Worm (Caenorhabditis elegans): ENCODE measurements around the gene nhr-235.

nhr-235 gene

ce11 chrII:12640370-12640769, at the start of gene nhr-235:
nhr-235 (plus strand) TSS chrII:12640670.
- TF ChIP-seq tbx-37 (GFP tag; conservative IDR thresholded peaks at IDR 0.05) (no peak), pes-1 (GFP tag; IDR thresholded peaks at IDR 0.05) (no peak), hmg-4 (GFP tag; optimal IDR thresholded peaks at IDR 0.05) (no peak), scrt-1 (GFP tag; IDR thresholded peaks at IDR 0.05) (no peak), flt-1 (GFP tag; IDR thresholded peaks at IDR 0.05) (no peak), hnd-1 (tag; optimal IDR thresholded peaks at IDR 0.05) (no peak), sea-1 (GFP tag; conservative IDR thresholded peaks at IDR 0.05) (no peak), ets-7 (tag; optimal IDR thresholded peaks at IDR 0.05) (no peak), F13C5.2 (tag; optimal IDR thresholded peaks at IDR 0.05) (no peak), ama-1 (optimal IDR thresholded peaks at IDR 0.05) (no peak), ceh-36 (tag; optimal IDR thresholded peaks at IDR 0.05) (no peak), ceh-13 (GFP tag; optimal IDR thresholded peaks at IDR 0.05) (no peak), tbx-11 (GFP tag; IDR thresholded peaks at IDR 0.05) (no peak), hmbx-1 (tag; optimal IDR thresholded peaks at IDR 0.05) (no peak), aly-1 (tag; optimal IDR thresholded peaks at IDR 0.05) (no peak), tra-4 (tag; optimal IDR thresholded peaks at IDR 0.05) (no peak)

ce11 chrII:12603667-12604621, 36.5 kb upstream of the nhr-235 start, which contains the start of the genes ceh-100 and lips-15:
ceh-100 (minus strand) TSS chrII:12603680.
lips-15 (plus strand) TSS chrII:12604386.
- no peak for TF ChIP-seq scrt-1 (GFP tag; IDR thresholded peaks at IDR 0.05)
- no peak for TF ChIP-seq sea-1 (GFP tag; conservative IDR thresholded peaks at IDR 0.05)
- no peak for TF ChIP-seq F13C5.2 (tag; optimal IDR thresholded peaks at IDR 0.05)
- TF ChIP-seq pes-1 (GFP tag; IDR thresholded peaks at IDR 0.05), result no peak

ce11 chrII:12606108-12606507, 34.4 kb upstream of the nhr-235 start:
- TF ChIP-seq ceh-36 (tag; optimal IDR thresholded peaks at IDR 0.05), result no peak
- TF ChIP-seq aly-1 (tag; optimal IDR thresholded peaks at IDR 0.05), result no peak
- no peak for TF ChIP-seq hnd-1 (tag; optimal IDR thresholded peaks at IDR 0.05)
- no peak for TF ChIP-seq pes-1 (GFP tag; IDR thresholded peaks at IDR 0.05)
- TF ChIP-seq tra-4 (tag; optimal IDR thresholded peaks at IDR 0.05), result no peak
- no peak for TF ChIP-seq tbx-37 (GFP tag; conservative IDR thresholded peaks at IDR 0.05)
- no peak; the same call in 1 of the 2 replicates for TF ChIP-seq tbx-11 (GFP tag; IDR thresholded peaks at IDR 0.05)
- TF ChIP-seq ama-1 (optimal IDR thresholded peaks at IDR 0.05), result no peak
- TF ChIP-seq scrt-1 (GFP tag; IDR thresholded peaks at IDR 0.05), result no peak
- TF ChIP-seq ceh-13 (GFP tag; optimal IDR thresholded peaks at IDR 0.05), result no peak
- TF ChIP-seq F13C5.2 (tag; optimal IDR thresholded peaks at IDR 0.05), result no peak
- TF ChIP-seq sea-1 (GFP tag; conservative IDR thresholded peaks at IDR 0.05), result no peak
- TF ChIP-seq hmbx-1 (tag; optimal IDR thresholded peaks at IDR 0.05), result no peak

ce11 chrII:12606900-12607299, 33.6 kb upstream of the nhr-235 start, which contains the start of gene Y38E10A.8:
Y38E10A.8 (plus strand) TSS chrII:12607200.
- TF ChIP-seq B0310.2 (tag; optimal IDR thresholded peaks at IDR 0.05), result no peak
- no peak for TF ChIP-seq pes-1 (GFP tag; IDR thresholded peaks at IDR 0.05)
- TF ChIP-seq tbx-37 (GFP tag; conservative IDR thresholded peaks at IDR 0.05), result no peak
- TF ChIP-seq tbx-11 (GFP tag; IDR thresholded peaks at IDR 0.05), result no peak
- TF ChIP-seq ceh-13 (GFP tag; optimal IDR thresholded peaks at IDR 0.05), result no peak
- TF ChIP-seq scrt-1 (GFP tag; IDR thresholded peaks at IDR 0.05), result no peak
- TF ChIP-seq ets-7 (tag; optimal IDR thresholded peaks at IDR 0.05), result no peak
- no peak for TF ChIP-seq flt-1 (GFP tag; IDR thresholded peaks at IDR 0.05)

ce11 chrII:12608653-12609052, 31.8 kb upstream of the nhr-235 start, which contains the start of gene Y38E10A.9:
Y38E10A.9 (plus strand) TSS chrII:12608953.
- TF ChIP-seq tbx-37 (GFP tag; conservative IDR thresholded peaks at IDR 0.05) (no peak), aly-1 (tag; optimal IDR thresholded peaks at IDR 0.05) (no peak), hmg-4 (GFP tag; optimal IDR thresholded peaks at IDR 0.05) (no peak), flt-1 (GFP tag; IDR thresholded peaks at IDR 0.05) (no peak), ama-1 (optimal IDR thresholded peaks at IDR 0.05) (no peak), ets-7 (tag; optimal IDR thresholded peaks at IDR 0.05) (no peak), hmbx-1 (tag; optimal IDR thresholded peaks at IDR 0.05) (no peak), scrt-1 (GFP tag; IDR thresholded peaks at IDR 0.05) (no peak), F13C5.2 (tag; optimal IDR thresholded peaks at IDR 0.05) (no peak), ceh-13 (GFP tag; optimal IDR thresholded peaks at IDR 0.05) (no peak), tbx-11 (GFP tag; IDR thresholded peaks at IDR 0.05) (no peak), pes-1 (GFP tag; IDR thresholded peaks at IDR 0.05) (no peak), sea-1 (GFP tag; conservative IDR thresholded peaks at IDR 0.05) (no peak), hnd-1 (tag; optimal IDR thresholded peaks at IDR 0.05) (no peak), tra-4 (tag; optimal IDR thresholded peaks at IDR 0.05) (no peak), ceh-36 (tag; optimal IDR thresholded peaks at IDR 0.05) (no peak), B0310.2 (tag; optimal IDR thresholded peaks at IDR 0.05) (no peak)

ce11 chrII:12612218-12612617, 28.3 kb upstream of the nhr-235 start, which contains the start of gene nspe-4:
nspe-4 (plus strand) TSS chrII:12612518.
- no peak for TF ChIP-seq flt-1 (GFP tag; IDR thresholded peaks at IDR 0.05)
- no peak for TF ChIP-seq sea-1 (GFP tag; conservative IDR thresholded peaks at IDR 0.05)
- TF ChIP-seq hnd-1 (tag; optimal IDR thresholded peaks at IDR 0.05), result no peak
- no peak for TF ChIP-seq aly-1 (tag; optimal IDR thresholded peaks at IDR 0.05)
- TF ChIP-seq ama-1 (optimal IDR thresholded peaks at IDR 0.05), result no peak
- TF ChIP-seq tra-4 (tag; optimal IDR thresholded peaks at IDR 0.05), result no peak
- no peak for TF ChIP-seq pes-1 (GFP tag; IDR thresholded peaks at IDR 0.05)
- no peak for TF ChIP-seq scrt-1 (GFP tag; IDR thresholded peaks at IDR 0.05)
- no peak for TF ChIP-seq hmbx-1 (tag; optimal IDR thresholded peaks at IDR 0.05)
- no peak for TF ChIP-seq tbx-11 (GFP tag; IDR thresholded peaks at IDR 0.05)
- no peak for TF ChIP-seq ceh-13 (GFP tag; optimal IDR thresholded peaks at IDR 0.05)
- TF ChIP-seq ets-7 (tag; optimal IDR thresholded peaks at IDR 0.05), result no peak
- TF ChIP-seq hmg-4 (GFP tag; optimal IDR thresholded peaks at IDR 0.05), result no peak
- no peak for TF ChIP-seq tbx-37 (GFP tag; conservative IDR thresholded peaks at IDR 0.05)
- TF ChIP-seq F13C5.2 (tag; optimal IDR thresholded peaks at IDR 0.05), result no peak
- no peak for TF ChIP-seq B0310.2 (tag; optimal IDR thresholded peaks at IDR 0.05)
- TF ChIP-seq ceh-36 (tag; optimal IDR thresholded peaks at IDR 0.05), result no peak

All from whole organism, early embryonic.